Worm (Caenorhabditis elegans) whole organism, L2 larva: ENCODE results near the gene K08D9.6.

Experiments
- ama-1 ChIP-seq: fragments of 150-350 bp; optimal IDR thresholded peaks from 2 replicates; lab custom pipeline; 2018; ENCODE audit warnings: inconsistent platforms
- lin-11 ChIP-seq: fragments of 150-350 bp; sonication (generic microtip); optimal IDR thresholded peaks from 2 replicates; lab custom pipeline; 2014; ENCODE audit warnings: missing biosample characterization, missing genetic modification characterization, inconsistent platforms, mixed read lengths
- lsy-2 ChIP-seq, 2 experiments: fragments of 150-350 bp in 1 of 2; sonication (generic microtip) in 1 of 2; optimal IDR thresholded peaks; 2 replicates each; lab custom pipeline; 2014 to 2017; ENCODE audit warnings: missing biosample characterization in 2 of 2, missing genetic modification characterization in 2 of 2
- nhr-10 ChIP-seq: sonication (generic microtip); optimal IDR thresholded peaks from 2 replicates; lab custom pipeline; 2017; ENCODE audit warnings: missing biosample characterization, missing genetic modification characterization
- nhr-12 ChIP-seq: fragments of 150-350 bp; optimal IDR thresholded peaks from 2 replicates; lab custom pipeline; 2014; ENCODE audit warnings: missing biosample characterization, missing genetic modification characterization
- nhr-237 ChIP-seq: fragments of 150-350 bp; optimal IDR thresholded peaks from 2 replicates; lab custom pipeline; 2014; ENCODE audit warnings: missing biosample characterization, missing genetic modification characterization
- nhr-6 ChIP-seq: fragments of 150-350 bp; optimal IDR thresholded peaks from 2 replicates; lab custom pipeline; 2014; ENCODE audit warnings: missing biosample characterization, missing genetic modification characterization
- nhr-77 ChIP-seq: fragments of 150-350 bp; optimal IDR thresholded peaks from 2 replicates; lab custom pipeline; 2014; ENCODE audit warnings: missing biosample characterization, missing genetic modification characterization
- snpc-4 ChIP-seq: fragments of 150-350 bp; optimal IDR thresholded peaks from 2 replicates; lab custom pipeline; 2014; ENCODE audit warnings: missing biosample characterization, missing genetic modification characterization
- unc-62 ChIP-seq: fragments of 150-350 bp; optimal IDR thresholded peaks from 2 replicates; lab custom pipeline; 2014; ENCODE audit warnings: missing biosample characterization, missing genetic modification reagents, missing genetic modification characterization

ce11 chrV:3250153-3250552 lies 15.4 kb upstream of the K08D9.6 start, which contains the start of gene T28A11.13:
- TF ChIP-seq nhr-6 (tag; lab: Kevin White, UChicago) (no peak), lin-11 (tag; lab: Kevin White, UChicago) (no peak), nhr-10 (tag; lab: Kevin White, UChicago) (no peak), nhr-12 (tag; lab: Kevin White, UChicago) (no peak), snpc-4 (tag; lab: Kevin White, UChicago) (no peak), nhr-237 (tag; lab: Kevin White, UChicago) (no peak), unc-62 (GFP tag; lab: Kevin White, UChicago) (no peak), nhr-77 (tag; lab: Kevin White, UChicago) (no peak), lsy-2 (tag; optimal IDR thresholded peaks at IDR 0.05; lab: Kevin White, UChicago) (no peak), ama-1 (no peak)
